Worm (Caenorhabditis elegans) whole organism, midembryonic: ENCODE measurements around the gene srx-62.

Source experiments
- flt-1 ChIP-seq: fragments of 200-800 bp; sonication (Bioruptor generic); IDR thresholded peaks from 2 replicates; pipeline ENCODE4 v1.3.6; 2022; ENCODE audit warnings: missing genetic modification characterization, missing compliant biosample characterization
- ref-1 ChIP-seq: fragments of 200-800 bp; sonication (Bioruptor generic); conservative IDR thresholded peaks from 2 replicates; pipeline ENCODE4 v1.3.6; 2022; ENCODE audit warnings: missing genetic modification reagents, missing genetic modification characterization, missing compliant biosample characterization
- ztf-23 ChIP-seq: fragments of 200-800 bp; sonication (Bioruptor generic); IDR thresholded peaks from 2 replicates; pipeline ENCODE4 v1.3.6; 2022; ENCODE audit warnings: missing genetic modification reagents, missing genetic modification characterization, missing compliant biosample characterization

- no peak for TF ChIP-seq ref-1 (GFP tag; lab: Robert Waterston, UW)
- TF ChIP-seq flt-1 (GFP tag; lab: Robert Waterston, UW): no peak
- no peak for TF ChIP-seq ztf-23
These were observed 25.3 kb downstream of the srx-62 start, which contains the start of gene cyp-34A9 for ce11 chrV:3970410-3970809.
